Worm (Caenorhabditis elegans) whole organism, L2 larva: ENCODE measurements around the gene F43G6.7.

Experiments
- nhr-11 ChIP-seq: fragments of 150-350 bp; optimal IDR thresholded peaks from 2 replicates; lab custom pipeline; 2014; ENCODE audit warnings: missing biosample characterization, missing genetic modification characterization
- nhr-6 ChIP-seq: fragments of 150-350 bp; optimal IDR thresholded peaks from 2 replicates; lab custom pipeline; 2014; ENCODE audit warnings: missing biosample characterization, missing genetic modification characterization
- unc-62 ChIP-seq: fragments of 150-350 bp; optimal IDR thresholded peaks from 2 replicates; lab custom pipeline; 2014; ENCODE audit warnings: missing biosample characterization, missing genetic modification reagents, missing genetic modification characterization

DNA sequence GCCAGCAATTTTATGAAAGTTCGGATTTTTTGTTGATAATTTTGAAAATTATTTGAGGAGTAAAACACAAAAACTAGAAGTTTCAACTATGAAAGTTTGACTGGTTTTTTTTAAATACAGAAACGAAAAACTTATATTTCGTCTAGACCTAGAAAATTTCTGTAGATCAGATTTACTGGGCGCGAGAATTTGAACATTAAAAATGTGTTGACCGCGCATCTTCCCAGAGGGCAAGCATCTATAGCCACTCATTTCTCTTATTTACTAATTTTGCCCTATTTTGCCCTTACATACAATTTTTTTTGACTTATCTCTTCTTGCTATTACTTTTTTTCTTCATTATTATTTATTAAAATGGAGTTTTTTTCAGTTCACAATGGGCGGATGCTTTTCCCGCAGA, 1.6 kb upstream of the F43G6.7 start, which contains the start of gene F43G6.10:
- no peak for TF ChIP-seq nhr-11
- no peak for TF ChIP-seq unc-62 (GFP tag; lab: Kevin White, UChicago)
- TF ChIP-seq nhr-6 (tag; lab: Kevin White, UChicago): no peak
